Worm (Caenorhabditis elegans): ENCODE measurements around the gene scrm-7.

- TF ChIP-seq xbp-1 (tag; optimal IDR thresholded peaks at IDR 0.05) (no peak), lir-3 (tag; optimal IDR thresholded peaks at IDR 0.05; ENCODE audit: poor library complexity) (no peak), nhr-76 (tag; optimal IDR thresholded peaks at IDR 0.05) (no peak), efl-1 (optimal IDR thresholded peaks at IDR 0.05) (no peak), efl-1 (GFP tag; optimal IDR thresholded peaks at IDR 0.05 in 1 of 2) (peak in 1 of 2 experiments; percentile 35), nhr-90 (tag; optimal IDR thresholded peaks at IDR 0.05; ENCODE audit: poor library complexity) (no peak), efl-3 (GFP tag; optimal IDR thresholded peaks at IDR 0.05) (no peak), lin-15B (tag; optimal IDR thresholded peaks at IDR 0.05) (no peak)
Measured at ce11 chrV:14784787-14785186, 5.2 kb upstream of the scrm-7 start.
